Fruit fly (Drosophila melanogaster) whole organism, pupa: Measurements from ENCODE around the gene CG9184.

Source experiments
- CG13204 ChIP-seq: fragments of 200-800 bp; sonication (Bioruptor generic); optimal IDR thresholded peaks from 2 replicates; lab custom pipeline; 2018; ENCODE audit warnings: missing biosample characterization, mild to moderate bottlenecking, missing genetic modification characterization, moderate library complexity
- CG34367 ChIP-seq: fragments of 200-800 bp; sonication (Bioruptor generic); optimal IDR thresholded peaks from 2 replicates; lab custom pipeline; 2018; ENCODE audit warnings: missing biosample characterization, mild to moderate bottlenecking, missing genetic modification characterization
- CG8301 ChIP-seq: fragments of 200-800 bp; sonication (Bioruptor generic); optimal IDR thresholded peaks from 2 replicates; lab custom pipeline; 2018; ENCODE audit warnings: missing biosample characterization, mild to moderate bottlenecking, missing genetic modification characterization
- EcR ChIP-seq: fragments of 200-800 bp; sonication (Bioruptor generic); optimal IDR thresholded peaks from 3 replicates; lab custom pipeline; 2019; ENCODE audit warnings: missing biosample characterization, missing genetic modification characterization, mild to moderate bottlenecking, moderate library complexity, missing genetic modification reagents
- Pif1A ChIP-seq: fragments of 200-800 bp; sonication (Bioruptor generic); optimal IDR thresholded peaks from 3 replicates; lab custom pipeline; 2016; ENCODE audit warnings: missing biosample characterization, missing genetic modification characterization
- Pif1B ChIP-seq: fragments of 200-800 bp; sonication (Bioruptor generic); optimal IDR thresholded peaks from 3 replicates; lab custom pipeline; 2016; ENCODE audit warnings: missing biosample characterization, missing genetic modification characterization
- fd96Ca ChIP-seq: fragments of 200-800 bp; sonication (Bioruptor generic); IDR thresholded peaks from 3 replicates; pipeline ENCODE4 v1.3.6; 2022; ENCODE audit warnings: missing biosample characterization, missing genetic modification characterization
- rn ChIP-seq: fragments of 200-800 bp; sonication (Bioruptor generic); IDR thresholded peaks from 2 replicates; pipeline ENCODE4 v1.3.6; 2022; ENCODE audit warnings: missing biosample characterization, missing genetic modification characterization

- no peak for TF ChIP-seq CG8301 (tag; lab: Kevin White, UChicago)
- no peak for TF ChIP-seq Pif1A
- TF ChIP-seq CG34367, result no peak
- peak; percentile 49; the same call in 1 of the 3 replicates for TF ChIP-seq fd96Ca (GFP tag; lab: Robert Waterston, UW)
- no peak for TF ChIP-seq Pif1B (GFP tag; lab: Kevin White, UChicago)
- no peak for TF ChIP-seq CG13204 (GFP tag; lab: Kevin White, UChicago)
- peak; percentile 25 for TF ChIP-seq EcR (GFP tag; lab: Kevin White, UChicago)
- TF ChIP-seq rn (GFP tag; lab: Robert Waterston, UW), result no peak
Observed at dm6 chr3L:1307005-1307632, 15.5 kb downstream of the CG9184 start, which contains the start of the genes Ctr9 and Nt5a.
